Fruit fly (Drosophila melanogaster) whole organism, embryonic: ENCODE data around the gene rumi.

ENCODE experiments used
- CG15601 ChIP-seq: fragments of 200-800 bp; sonication (Bioruptor generic); optimal IDR thresholded peaks from 3 replicates; lab custom pipeline; 2019; ENCODE audit warnings: missing biosample characterization, mild to moderate bottlenecking, missing genetic modification characterization, moderate library complexity
- CG17361 ChIP-seq: fragments of 200-800 bp; sonication (Bioruptor generic); IDR thresholded peaks from 3 replicates; pipeline ENCODE4 v1.3.6; 2022; ENCODE audit warnings: missing biosample characterization, missing genetic modification characterization
- CG2116 ChIP-seq: fragments of 200-800 bp; sonication (Bioruptor generic); optimal IDR thresholded peaks from 3 replicates; lab custom pipeline; 2018; ENCODE audit warnings: missing biosample characterization, mild to moderate bottlenecking, missing genetic modification characterization
- CG2678 ChIP-seq: fragments of 200-800 bp; sonication (Bioruptor generic); optimal IDR thresholded peaks from 3 replicates; lab custom pipeline; 2019; ENCODE audit warnings: missing biosample characterization, mild to moderate bottlenecking, missing genetic modification characterization, moderate library complexity
- CG32532 ChIP-seq: fragments of 200-800 bp; sonication (Bioruptor generic); IDR thresholded peaks from 2 replicates; pipeline ENCODE4 v1.3.6; 2022; ENCODE audit warnings: missing biosample characterization, missing genetic modification characterization
- CG32772 ChIP-seq: fragments of 200-800 bp; sonication (Bioruptor generic); IDR thresholded peaks from 2 replicates; pipeline ENCODE4 v1.3.6; 2022; ENCODE audit warnings: missing biosample characterization, missing genetic modification characterization
- CG33213 ChIP-seq: fragments of 200-800 bp; sonication (Bioruptor generic); optimal IDR thresholded peaks from 3 replicates; lab custom pipeline; 2016; ENCODE audit warnings: missing biosample characterization, missing genetic modification characterization
- CG6254 ChIP-seq: fragments of 200-800 bp; sonication (Bioruptor generic); optimal IDR thresholded peaks from 3 replicates; lab custom pipeline; 2017; ENCODE audit warnings: mild to moderate bottlenecking, missing biosample characterization, missing genetic modification reagents, missing genetic modification characterization
- CG6654 ChIP-seq: fragments of 200-800 bp; sonication (Bioruptor generic); optimal IDR thresholded peaks from 2 replicates; lab custom pipeline; 2017; ENCODE audit warnings: missing biosample characterization, mild to moderate bottlenecking, missing genetic modification characterization
- CG6854 ChIP-seq: fragments of 200-800 bp; sonication (Bioruptor generic); optimal IDR thresholded peaks from 3 replicates; lab custom pipeline; 2017; ENCODE audit warnings: missing biosample characterization, mild to moderate bottlenecking, missing genetic modification characterization
- CG7786 ChIP-seq: fragments of 200-800 bp; sonication (Bioruptor generic); optimal IDR thresholded peaks from 2 replicates; lab custom pipeline; 2016; ENCODE audit warnings: missing biosample characterization, missing genetic modification characterization
- D19A ChIP-seq: fragments of 200-800 bp; optimal IDR thresholded peaks from 3 replicates; lab custom pipeline; 2019; ENCODE audit warnings: missing biosample characterization, mild to moderate bottlenecking, missing genetic modification characterization, moderate library complexity
- Dbx ChIP-seq: fragments of 200-800 bp; sonication (Bioruptor generic); IDR thresholded peaks from 3 replicates; pipeline ENCODE4 v1.3.6; 2022; ENCODE audit warnings: missing biosample characterization, missing genetic modification characterization
- Dll ChIP-seq: fragments of 200-800 bp; sonication (Bioruptor generic); IDR thresholded peaks from 4 replicates; pipeline ENCODE4 v1.3.6; 2022; ENCODE audit warnings: missing biosample characterization, missing genetic modification characterization; ENCODE audit not compliant: partially characterized antibody
- Doc2 ChIP-seq: fragments of 200-800 bp; sonication (Bioruptor generic); IDR thresholded peaks from 2 replicates; pipeline ENCODE4 v1.3.6; 2022; ENCODE audit warnings: missing biosample characterization, missing genetic modification characterization
- Dp ChIP-seq: fragments of 200-800 bp; sonication (Bioruptor generic); optimal IDR thresholded peaks from 2 replicates; lab custom pipeline; 2018; ENCODE audit warnings: missing biosample characterization, mild to moderate bottlenecking, missing genetic modification characterization, moderate library complexity
- E2f1 ChIP-seq: fragments of 200-800 bp; sonication (Bioruptor generic); IDR thresholded peaks from 2 replicates; pipeline ENCODE4 v1.3.6; 2022; ENCODE audit warnings: missing biosample characterization, missing genetic modification characterization
- Eip74EF ChIP-seq, 2 experiments: fragments of 200-800 bp in 1 of 2; fragments of >200 bp in 1 of 2; sonication (Bioruptor generic) in 1 of 2; optimal IDR thresholded peaks; 2 replicates each; lab custom pipeline; 2017 to 2019; ENCODE audit warnings: missing biosample characterization in 2 of 2, missing genetic modification characterization in 2 of 2, mild to moderate bottlenecking in 1 of 2, moderate library complexity in 1 of 2
- HHEX ChIP-seq: fragments of 200-800 bp; sonication (Bioruptor generic); optimal IDR thresholded peaks from 3 replicates; lab custom pipeline; 2017; ENCODE audit warnings: missing biosample characterization, mild to moderate bottlenecking, missing genetic modification characterization, missing genetic modification reagents
- HLH3B ChIP-seq: fragments of 200-800 bp; sonication (Bioruptor generic); IDR thresholded peaks from 2 replicates; pipeline ENCODE4 v1.3.6; 2022; ENCODE audit warnings: missing biosample characterization, missing genetic modification characterization
- Hand ChIP-seq: fragments of 200-800 bp; sonication (Bioruptor generic); optimal IDR thresholded peaks from 2 replicates; lab custom pipeline; 2017; ENCODE audit warnings: mild to moderate bottlenecking, missing biosample characterization, missing genetic modification reagents, missing genetic modification characterization
- Jarid2 ChIP-seq: fragments of 200-800 bp; sonication (Bioruptor generic); optimal IDR thresholded peaks from 3 replicates; lab custom pipeline; 2017; ENCODE audit warnings: mild to moderate bottlenecking, missing biosample characterization, missing genetic modification reagents, missing genetic modification characterization
- Lim3 ChIP-seq: fragments of 200-800 bp; sonication (Bioruptor generic); IDR thresholded peaks from 2 replicates; pipeline ENCODE4 v1.3.6; 2022; ENCODE audit warnings: missing biosample characterization, missing genetic modification characterization
- Neu2 ChIP-seq: fragments of 200-800 bp; sonication (Bioruptor generic); optimal IDR thresholded peaks from 3 replicates; lab custom pipeline; 2016; ENCODE audit warnings: missing biosample characterization, missing genetic modification characterization, borderline replicate concordance
- Nf-YA ChIP-seq: fragments of 200-800 bp; sonication (Bioruptor generic); IDR thresholded peaks from 2 replicates; pipeline ENCODE4 v1.3.6; 2022; ENCODE audit warnings: missing biosample characterization, missing genetic modification characterization
- Rx ChIP-seq: fragments of 200-800 bp; sonication (Bioruptor generic); IDR thresholded peaks from 2 replicates; pipeline ENCODE4 v1.3.6; 2022; ENCODE audit warnings: missing biosample characterization, missing genetic modification characterization
- Sry-δ ChIP-seq: fragments of 200-800 bp; sonication (Bioruptor generic); optimal IDR thresholded peaks from 2 replicates; lab custom pipeline; 2016; ENCODE audit warnings: missing biosample characterization, missing genetic modification characterization
- Ssrp ChIP-seq: fragments of 200-800 bp; sonication (Bioruptor generic); optimal IDR thresholded peaks from 2 replicates; lab custom pipeline; 2018; ENCODE audit warnings: missing biosample characterization, mild to moderate bottlenecking, missing genetic modification characterization, moderate library complexity
- Trl ChIP-seq, 3 experiments: fragments of >200 bp in 2 of 3; fragments of 200-800 bp in 1 of 3; sonication (Bioruptor generic) in 1 of 3; optimal IDR thresholded peaks; 2 replicates in 1 of 3; 3 replicates in 2 of 3; lab custom pipeline; 2016 to 2017; ENCODE audit warnings: missing biosample characterization in 1 of 3, missing genetic modification characterization in 1 of 3
- ara ChIP-seq: fragments of 200-800 bp; sonication (Bioruptor generic); IDR thresholded peaks from 2 replicates; pipeline ENCODE4 v1.3.6; 2022; ENCODE audit warnings: missing biosample characterization, missing genetic modification characterization
- bab2 ChIP-seq: fragments of 200-800 bp; sonication (Bioruptor generic); optimal IDR thresholded peaks from 2 replicates; lab custom pipeline; 2016; ENCODE audit warnings: missing biosample characterization, missing genetic modification characterization
- gem ChIP-seq: fragments of 200-800 bp; sonication (Bioruptor generic); optimal IDR thresholded peaks from 2 replicates; lab custom pipeline; 2019; ENCODE audit warnings: missing biosample characterization, mild to moderate bottlenecking, missing genetic modification characterization, moderate library complexity
- gro ChIP-seq: fragments of 200-800 bp; sonication (Bioruptor generic); optimal IDR thresholded peaks from 2 replicates; lab custom pipeline; 2016; ENCODE audit warnings: missing biosample characterization, missing genetic modification characterization
- ham ChIP-seq: fragments of 200-800 bp; sonication (Bioruptor generic); IDR thresholded peaks from 2 replicates; pipeline ENCODE4 v1.3.6; 2022; ENCODE audit warnings: missing biosample characterization, missing genetic modification characterization
- hkb ChIP-seq, 2 experiments: fragments of 200-800 bp in 1 of 2; fragments of >200 bp in 1 of 2; sonication (Bioruptor generic) in 1 of 2; IDR thresholded peaks in 1 of 2; optimal IDR thresholded peaks in 1 of 2; 2 replicates each; pipeline versions ENCODE4 v1.3.6 to Lab custom; 2017 to 2022; ENCODE audit warnings: missing biosample characterization in 1 of 2, missing genetic modification characterization in 1 of 2
- ind ChIP-seq: fragments of 200-800 bp; sonication (Bioruptor generic); optimal IDR thresholded peaks from 3 replicates; lab custom pipeline; 2016; ENCODE audit warnings: missing biosample characterization, missing genetic modification characterization
- knrl ChIP-seq: fragments of 200-800 bp; sonication (Bioruptor generic); IDR thresholded peaks from 3 replicates; pipeline ENCODE4 v1.3.6; 2022; ENCODE audit warnings: missing biosample characterization, missing genetic modification characterization; ENCODE audit not compliant: partially characterized antibody
- luna ChIP-seq: fragments of 200-800 bp; sonication (Bioruptor generic); optimal IDR thresholded peaks from 2 replicates; lab custom pipeline; 2016; ENCODE audit warnings: missing biosample characterization, missing genetic modification characterization
- nerfin-2 ChIP-seq: fragments of 200-800 bp; sonication (Bioruptor generic); IDR thresholded peaks from 2 replicates; pipeline ENCODE4 v1.3.6; 2022; ENCODE audit warnings: missing biosample characterization, missing genetic modification characterization; ENCODE audit not compliant: partially characterized antibody
- oc ChIP-seq: fragments of 200-800 bp; sonication (Bioruptor generic); optimal IDR thresholded peaks from 2 replicates; lab custom pipeline; 2018; ENCODE audit warnings: missing biosample characterization, mild to moderate bottlenecking, missing genetic modification characterization, moderate library complexity
- odd ChIP-seq: fragments of 200-800 bp; sonication (Bioruptor generic); optimal IDR thresholded peaks from 2 replicates; lab custom pipeline; 2017; ENCODE audit warnings: missing biosample characterization, mild to moderate bottlenecking, missing genetic modification characterization
- repo ChIP-seq: fragments of 200-800 bp; sonication (Bioruptor generic); optimal IDR thresholded peaks from 2 replicates; lab custom pipeline; 2016; ENCODE audit warnings: missing biosample characterization, missing genetic modification characterization
- salm ChIP-seq: fragments of 200-800 bp; sonication (Bioruptor generic); optimal IDR thresholded peaks from 2 replicates; lab custom pipeline; 2018; ENCODE audit warnings: missing biosample characterization, mild to moderate bottlenecking, missing genetic modification characterization
- sisA ChIP-seq: fragments of 200-800 bp; sonication (Bioruptor generic); IDR thresholded peaks from 2 replicates; pipeline ENCODE4 v1.3.6; 2022; ENCODE audit warnings: missing biosample characterization, missing genetic modification characterization
- slou ChIP-seq: fragments of 200-800 bp; sonication (Bioruptor generic); optimal IDR thresholded peaks from 3 replicates; lab custom pipeline; 2016; ENCODE audit warnings: missing biosample characterization, missing genetic modification characterization
- tio ChIP-seq: fragments of 200-800 bp; sonication (Bioruptor generic); optimal IDR thresholded peaks from 2 replicates; lab custom pipeline; 2017; ENCODE audit warnings: missing biosample characterization, missing genetic modification characterization, inconsistent platforms
- unc-4 ChIP-seq: fragments of 200-800 bp; sonication (Bioruptor generic); IDR thresholded peaks from 2 replicates; pipeline ENCODE4 v1.3.6; 2022; ENCODE audit warnings: missing biosample characterization, missing genetic modification characterization; ENCODE audit not compliant: partially characterized antibody

rumi gene

DNA sequence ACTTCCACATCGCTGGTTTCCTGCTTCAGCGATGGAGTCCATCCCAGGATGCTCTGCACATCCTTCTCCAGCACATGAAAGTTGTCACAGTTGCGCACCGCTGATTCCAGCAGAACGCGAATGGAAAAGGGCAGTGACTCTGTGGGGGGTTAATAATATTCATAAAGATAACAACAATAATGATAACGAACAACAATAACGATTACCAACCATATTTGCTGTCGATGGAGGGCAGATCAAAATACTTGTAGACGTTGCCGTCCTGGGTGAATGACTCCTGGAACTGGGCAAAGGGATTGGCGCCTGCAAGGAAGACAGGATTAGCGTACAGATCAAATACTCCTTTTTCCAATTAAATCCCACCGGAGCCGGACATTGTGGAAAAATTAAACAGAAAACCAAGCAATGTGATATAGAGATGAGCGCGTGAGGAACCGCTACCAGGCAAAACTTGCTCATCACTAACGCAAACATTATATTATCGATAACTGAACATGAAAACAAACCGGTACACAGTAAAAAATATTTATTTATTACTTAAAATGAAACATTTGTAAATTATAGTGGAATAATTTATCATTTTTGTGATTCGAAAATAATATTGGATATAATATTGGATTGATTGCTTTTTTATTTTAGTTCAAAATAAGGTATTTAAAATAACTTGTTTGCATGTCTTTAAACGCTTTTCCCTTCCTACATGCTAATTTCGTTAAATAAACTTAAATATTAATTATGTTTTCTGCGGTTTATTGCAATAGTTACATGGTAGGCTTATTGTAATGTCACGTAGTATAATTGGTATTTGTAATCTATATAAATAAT, 26.0 kb downstream of the rumi start, which contains the start of gene Irp-1A (continued):
- peak; percentile 70 for TF ChIP-seq CG15601 (tag; lab: Kevin White, UChicago)
- TF ChIP-seq Dll (GFP tag; lab: Robert Waterston, UW): peak; percentile 87
- no peak for TF ChIP-seq Jarid2 (GFP tag; lab: Kevin White, UChicago)
- peak; percentile 64 for TF ChIP-seq CG32772 (GFP tag; lab: Robert Waterston, UW)
- TF ChIP-seq slou (GFP tag; lab: Kevin White, UChicago): peak; percentile 54
- peak; percentile 90 for TF ChIP-seq gem (tag; lab: Kevin White, UChicago)
- TF ChIP-seq CG6854: peak; percentile 14
- peak; percentile 73 for TF ChIP-seq CG2116
- peak; percentile 58 for TF ChIP-seq ind (GFP tag; lab: Kevin White, UChicago)
- peak; percentile 87 for TF ChIP-seq CG17361 (GFP tag; lab: Robert Waterston, UW)
- TF ChIP-seq Trl (optimal IDR thresholded peaks at IDR 0.05; lab: Kevin White, UChicago): no peak
- no peak for TF ChIP-seq Trl (GFP tag; optimal IDR thresholded peaks at IDR 0.05; lab: Kevin White, UChicago)
- peak; percentile 78 for TF ChIP-seq oc (tag; lab: Kevin White, UChicago)
- TF ChIP-seq E2f1 (GFP tag; lab: Robert Waterston, UW): peak; percentile 84
- no peak for TF ChIP-seq hkb (optimal IDR thresholded peaks at IDR 0.05; lab: Kevin White, UChicago)
- peak; percentile 77 for TF ChIP-seq hkb (GFP tag; IDR thresholded peaks at IDR 0.05; lab: Robert Waterston, UW)
- peak; percentile 60 for TF ChIP-seq Hand
- no peak for TF ChIP-seq CG6254 (GFP tag; lab: Kevin White, UChicago)
- peak; percentile 3 for TF ChIP-seq bab2 (GFP tag; lab: Kevin White, UChicago)
- TF ChIP-seq CG33213 (GFP tag; lab: Kevin White, UChicago): peak; percentile 13
- TF ChIP-seq Dp (GFP tag; lab: Kevin White, UChicago): peak; percentile 37
- peak; percentile 91 for TF ChIP-seq Sry-δ (GFP tag; lab: Kevin White, UChicago)
- no peak; the same call in 1 of the 2 replicates for TF ChIP-seq ara (GFP tag; lab: Robert Waterston, UW)
- TF ChIP-seq CG6654 (GFP tag; lab: Kevin White, UChicago): no peak
- peak; percentile 60 for TF ChIP-seq HHEX (GFP tag; lab: Kevin White, UChicago)
- peak; percentile 24; the same call in 1 of the 2 replicates for TF ChIP-seq sisA (GFP tag; lab: Robert Waterston, UW)
- peak; percentile 87 for TF ChIP-seq CG2678 (tag; lab: Kevin White, UChicago)
- TF ChIP-seq Nf-YA: peak; percentile 15; the same call in 1 of the 2 replicates
- no peak for TF ChIP-seq ham (GFP tag; lab: Robert Waterston, UW)
- TF ChIP-seq nerfin-2 (GFP tag; lab: Robert Waterston, UW): peak; percentile 49
- TF ChIP-seq Rx (GFP tag; lab: Robert Waterston, UW): no peak
- no peak for TF ChIP-seq Doc2
- no peak for TF ChIP-seq luna (GFP tag; lab: Kevin White, UChicago)
- TF ChIP-seq unc-4 (GFP tag; lab: Robert Waterston, UW): peak; percentile 84
- peak; percentile 87 for TF ChIP-seq HLH3B (GFP tag; lab: Robert Waterston, UW)
- TF ChIP-seq Ssrp: peak; percentile 66
- TF ChIP-seq D19A (tag; lab: Kevin White, UChicago): peak; percentile 78
- no peak for TF ChIP-seq Neu2 (GFP tag; lab: Kevin White, UChicago)
- no peak for TF ChIP-seq repo (GFP tag; lab: Kevin White, UChicago)
- peak; percentile 58 for TF ChIP-seq gro (GFP tag; lab: Kevin White, UChicago)
- TF ChIP-seq Dbx (GFP tag; lab: Robert Waterston, UW): peak; percentile 76; the same call in 2 of the 3 replicates
- TF ChIP-seq Eip74EF (GFP tag; optimal IDR thresholded peaks at IDR 0.05; lab: Kevin White, UChicago): peak in 1 of 2 experiments; percentile 73
- TF ChIP-seq CG7786 (GFP tag; lab: Kevin White, UChicago): peak; percentile 17
- TF ChIP-seq salm: peak; percentile 62
- peak; percentile 47 for TF ChIP-seq odd (GFP tag; lab: Kevin White, UChicago)
- no peak for TF ChIP-seq tio
- no peak for TF ChIP-seq Lim3
- TF ChIP-seq CG32532 (GFP tag; lab: Robert Waterston, UW): peak; percentile 89
- TF ChIP-seq knrl (GFP tag; lab: Robert Waterston, UW): peak; percentile 82
